Worm (Caenorhabditis elegans) whole organism, midembryonic: ENCODE data around the gene C03H5.9.

Experiments
- T22C8.4 ChIP-seq: fragments of 200-800 bp; sonication (Bioruptor generic); IDR thresholded peaks from 2 replicates; pipeline ENCODE4 v1.3.6; 2022; ENCODE audit warnings: missing genetic modification characterization, missing compliant biosample characterization
- cog-1 ChIP-seq: sonication (generic microtip); optimal IDR thresholded peaks from 2 replicates; lab custom pipeline; 2016; ENCODE audit warnings: missing genetic modification characterization, missing compliant biosample characterization
- klf-2 ChIP-seq: fragments of 200-800 bp; sonication (Bioruptor generic); conservative IDR thresholded peaks from 2 replicates; pipeline ENCODE4 v1.3.6; 2022; ENCODE audit warnings: missing genetic modification reagents, missing genetic modification characterization, missing compliant biosample characterization
- med-1 ChIP-seq: sonication (generic microtip); optimal IDR thresholded peaks from 2 replicates; lab custom pipeline; 2017; ENCODE audit warnings: missing genetic modification characterization, mild to moderate bottlenecking, missing compliant biosample characterization, antibody characterized with exemption, missing genetic modification reagents; ENCODE audit not compliant: insufficient read depth
- ztf-23 ChIP-seq: fragments of 200-800 bp; sonication (Bioruptor generic); IDR thresholded peaks from 2 replicates; pipeline ENCODE4 v1.3.6; 2022; ENCODE audit warnings: missing genetic modification reagents, missing genetic modification characterization, missing compliant biosample characterization

- TF ChIP-seq cog-1 (tag; lab: Kevin White, UChicago) (no peak), klf-2 (no peak), T22C8.4 (no peak), med-1 (GFP tag; lab: Kevin White, UChicago) (no peak), ztf-23 (GFP tag; lab: Robert Waterston, UW) (no peak)
Measured at ce11 chrII:378351-378750, at the start of gene C03H5.9.
